Worm (Caenorhabditis elegans) whole organism, young adult: Measurements from ENCODE around the gene bmk-1.

Experiments used
- B0336.3 ChIP-seq: fragments of 200-800 bp; sonication (Bioruptor generic); IDR thresholded peaks from 2 replicates; pipeline ENCODE4 v1.3.6; 2022; ENCODE audit warnings: missing genetic modification characterization, missing compliant biosample characterization
- C06A6.2 ChIP-seq: fragments of 200-800 bp; sonication (Bioruptor generic); conservative IDR thresholded peaks from 2 replicates; pipeline ENCODE4 v1.3.6; 2022; ENCODE audit warnings: missing genetic modification characterization, missing compliant biosample characterization
- F22D6.2 ChIP-seq: sonication (generic microtip); optimal IDR thresholded peaks from 2 replicates; lab custom pipeline; 2016; ENCODE audit warnings: mild to moderate bottlenecking, missing genetic modification characterization, missing compliant biosample characterization
- F52B5.7 ChIP-seq: sonication (generic microtip); optimal IDR thresholded peaks from 2 replicates; lab custom pipeline; 2016; ENCODE audit warnings: mild to moderate bottlenecking, missing genetic modification characterization, missing compliant biosample characterization
- K12H6.12 ChIP-seq: fragments of 200-800 bp; sonication (Bioruptor generic); optimal IDR thresholded peaks from 2 replicates; lab custom pipeline; 2018; ENCODE audit warnings: mild to moderate bottlenecking, missing genetic modification characterization, missing compliant biosample characterization
- ama-1 ChIP-seq, 3 experiments: fragments of 150-350 bp in 1 of 3; sonication (generic microtip) in 2 of 3; optimal IDR thresholded peaks; 2 replicates each; lab custom pipeline; 2014 to 2018; ENCODE audit warnings: missing biosample characterization in 2 of 3, missing genetic modification characterization in 2 of 3, missing genetic modification reagents in 2 of 3
- aptf-2 ChIP-seq: fragments of 200-800 bp; sonication (Bioruptor generic); conservative IDR thresholded peaks from 2 replicates; pipeline ENCODE4 v1.3.6; 2022; ENCODE audit warnings: missing genetic modification reagents, missing genetic modification characterization, missing compliant biosample characterization
- attf-6 ChIP-seq: fragments of 200-800 bp; sonication (Bioruptor generic); IDR thresholded peaks from 2 replicates; pipeline ENCODE4 v1.3.6; 2022; ENCODE audit warnings: missing genetic modification reagents, missing genetic modification characterization, missing compliant biosample characterization
- bed-1 ChIP-seq: fragments of 200-800 bp; sonication (Bioruptor generic); IDR thresholded peaks from 2 replicates; pipeline ENCODE4 v1.3.6; 2022; ENCODE audit warnings: missing genetic modification reagents, missing genetic modification characterization, missing compliant biosample characterization
- ceh-100 ChIP-seq: fragments of 200-800 bp; sonication (Bioruptor generic); IDR thresholded peaks from 2 replicates; pipeline ENCODE4 v1.3.6; 2022; ENCODE audit warnings: missing genetic modification reagents, missing genetic modification characterization, missing compliant biosample characterization
- ceh-58 ChIP-seq: fragments of 200-800 bp; sonication (Bioruptor generic); IDR thresholded peaks from 2 replicates; pipeline ENCODE4 v1.3.6; 2022; ENCODE audit warnings: missing genetic modification characterization, missing compliant biosample characterization
- ceh-79 ChIP-seq: sonication (generic microtip); optimal IDR thresholded peaks from 2 replicates; lab custom pipeline; 2017; ENCODE audit warnings: mild to moderate bottlenecking, missing genetic modification characterization, missing compliant biosample characterization
- ceh-91 ChIP-seq: fragments of 200-800 bp; sonication (Bioruptor generic); IDR thresholded peaks from 2 replicates; pipeline ENCODE4 v1.3.6; 2022; ENCODE audit warnings: missing genetic modification reagents, missing genetic modification characterization, missing compliant biosample characterization
- dox-1 ChIP-seq: fragments of 200-800 bp; sonication (Bioruptor generic); IDR thresholded peaks from 2 replicates; pipeline ENCODE4 v1.3.6; 2022; ENCODE audit warnings: missing genetic modification reagents, missing genetic modification characterization, missing compliant biosample characterization
- efl-1 ChIP-seq: fragments of 150-350 bp; optimal IDR thresholded peaks from 2 replicates; lab custom pipeline; 2014; ENCODE audit warnings: missing biosample characterization, missing genetic modification reagents, missing genetic modification characterization
- egl-44 ChIP-seq: fragments of 200-800 bp; sonication (Bioruptor generic); IDR thresholded peaks from 2 replicates; pipeline ENCODE4 v1.3.6; 2022; ENCODE audit warnings: missing genetic modification reagents, missing genetic modification characterization, missing compliant biosample characterization
- egrh-3 ChIP-seq: fragments of 200-800 bp; sonication (Bioruptor generic); IDR thresholded peaks from 2 replicates; pipeline ENCODE4 v1.3.6; 2022; ENCODE audit warnings: missing genetic modification reagents, missing genetic modification characterization, missing compliant biosample characterization
- fkh-3 ChIP-seq: sonication (generic microtip); optimal IDR thresholded peaks from 2 replicates; lab custom pipeline; 2016; ENCODE audit warnings: mild to moderate bottlenecking, missing genetic modification characterization, missing compliant biosample characterization
- hmg-1.2 ChIP-seq: fragments of 200-800 bp; sonication (Bioruptor generic); IDR thresholded peaks from 2 replicates; pipeline ENCODE4 v1.3.6; 2022; ENCODE audit warnings: missing genetic modification reagents, missing genetic modification characterization, missing compliant biosample characterization
- hmg-20 ChIP-seq: fragments of 200-800 bp; sonication (Bioruptor generic); IDR thresholded peaks from 2 replicates; pipeline ENCODE4 v1.3.6; 2022; ENCODE audit warnings: missing genetic modification reagents, missing genetic modification characterization, missing compliant biosample characterization
- hrde-1 ChIP-seq: sonication (generic microtip); optimal IDR thresholded peaks from 2 replicates; lab custom pipeline; 2016; ENCODE audit warnings: missing genetic modification characterization, mild to moderate bottlenecking, missing compliant biosample characterization, moderate library complexity, missing genotype, missing genetic modification reagents, borderline replicate concordance
- madf-6 ChIP-seq: fragments of 200-800 bp; sonication (Bioruptor generic); IDR thresholded peaks from 2 replicates; pipeline ENCODE4 v1.3.6; 2022; ENCODE audit warnings: missing genetic modification reagents, missing genetic modification characterization, missing compliant biosample characterization
- madf-8 ChIP-seq: fragments of 200-800 bp; sonication (Bioruptor generic); conservative IDR thresholded peaks from 2 replicates; pipeline ENCODE4 v1.3.6; 2022; ENCODE audit warnings: missing genetic modification reagents, missing genetic modification characterization, missing compliant biosample characterization
- nhr-80 ChIP-seq: sonication (generic microtip); optimal IDR thresholded peaks from 2 replicates; lab custom pipeline; 2016; ENCODE audit warnings: missing genetic modification characterization, missing compliant biosample characterization
- rec-8 ChIP-seq, 2 experiments: sonication (generic microtip); optimal IDR thresholded peaks; 2 replicates each; lab custom pipeline; 2016; ENCODE audit warnings: mild to moderate bottlenecking in 2 of 2, missing genetic modification characterization in 2 of 2, missing genetic modification reagents in 2 of 2, missing genotype in 2 of 2, missing biosample characterization in 1 of 2, missing compliant biosample characterization in 1 of 2, moderate library complexity in 1 of 2
- sdz-38 ChIP-seq: sonication (generic microtip); optimal IDR thresholded peaks from 2 replicates; lab custom pipeline; 2016; ENCODE audit warnings: missing genotype, missing genetic modification characterization, missing compliant biosample characterization
- snpc-3.4 ChIP-seq: sonication (generic microtip); optimal IDR thresholded peaks from 2 replicates; lab custom pipeline; 2017; ENCODE audit warnings: missing genetic modification characterization, mild to moderate bottlenecking, missing compliant biosample characterization, antibody characterized with exemption, moderate library complexity, missing genotype, missing genetic modification reagents
- snpc-4 ChIP-seq, 5 experiments: fragments of 150-350 bp in 1 of 5; sonication (generic microtip) in 4 of 5; optimal IDR thresholded peaks; 2 replicates each; lab custom pipeline; 2014 to 2018; ENCODE audit warnings: missing genetic modification characterization in 5 of 5, missing biosample characterization in 3 of 5, antibody characterized with exemption in 2 of 5, mild to moderate bottlenecking in 2 of 5, missing compliant biosample characterization in 2 of 5, missing genotype in 2 of 5, moderate library complexity in 2 of 5, missing genetic modification reagents in 1 of 5
- tbp1 ChIP-seq: fragments of 200-800 bp; sonication (Bioruptor generic); optimal IDR thresholded peaks from 2 replicates; lab custom pipeline; 2018; ENCODE audit warnings: mild to moderate bottlenecking, missing genetic modification characterization, missing compliant biosample characterization
- tlf-1 ChIP-seq: fragments of 200-800 bp; sonication (Bioruptor generic); optimal IDR thresholded peaks from 2 replicates; lab custom pipeline; 2018; ENCODE audit warnings: mild to moderate bottlenecking, missing genetic modification characterization, missing compliant biosample characterization
- unc-130 ChIP-seq: sonication (generic microtip); optimal IDR thresholded peaks from 2 replicates; lab custom pipeline; 2016; ENCODE audit warnings: missing genetic modification reagents, missing genetic modification characterization, missing compliant biosample characterization
- unc-62 ChIP-seq: fragments of 150-350 bp; optimal IDR thresholded peaks from 2 replicates; lab custom pipeline; 2014; ENCODE audit warnings: missing biosample characterization, missing genetic modification reagents, missing genetic modification characterization
- xnd-1 ChIP-seq: sonication (generic microtip); optimal IDR thresholded peaks from 2 replicates; lab custom pipeline; 2016; ENCODE audit warnings: missing genotype, missing genetic modification reagents, missing genetic modification characterization, missing compliant biosample characterization
- zim-3 ChIP-seq: sonication (generic microtip); optimal IDR thresholded peaks from 2 replicates; lab custom pipeline; 2017; ENCODE audit warnings: mild to moderate bottlenecking, missing genetic modification characterization, moderate library complexity, missing compliant biosample characterization
- ztf-26 ChIP-seq: sonication (generic microtip); optimal IDR thresholded peaks from 2 replicates; lab custom pipeline; 2017; ENCODE audit warnings: missing genetic modification characterization, missing compliant biosample characterization

Gene bmk-1

DNA sequence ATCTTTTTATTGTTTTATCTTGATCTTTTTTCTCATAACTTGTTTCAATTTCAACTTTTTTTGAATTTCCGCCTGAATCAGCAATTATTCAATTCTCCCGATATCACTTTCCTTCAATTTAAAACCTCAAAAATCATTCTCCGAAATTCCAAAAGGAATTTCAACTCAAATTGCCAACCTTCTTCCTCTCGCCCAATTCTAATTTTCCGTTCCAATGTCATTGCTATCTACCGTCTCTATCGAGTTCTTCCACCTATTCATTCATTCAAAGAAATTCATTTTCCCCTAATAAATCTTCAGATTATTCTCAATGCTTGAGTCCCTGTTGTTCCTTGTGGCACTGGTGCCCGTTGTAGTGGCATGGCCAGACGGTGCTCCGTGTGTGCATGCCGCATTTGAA, 15.9 kb downstream of the bmk-1 start, which contains the start of gene F23B12.4:
Gene F23B12.4, plus strand, starts transcription at position 301 of the 400 bp plus-strand sequence.
- TF ChIP-seq F52B5.7, result no peak
- no peak for TF ChIP-seq B0336.3 (GFP tag; lab: Robert Waterston, UW)
- TF ChIP-seq snpc-3.4 (tag; lab: Kevin White, UChicago), result no peak
- no peak for TF ChIP-seq madf-8
- TF ChIP-seq, all 124 proteins: peak for 0

DNA sequence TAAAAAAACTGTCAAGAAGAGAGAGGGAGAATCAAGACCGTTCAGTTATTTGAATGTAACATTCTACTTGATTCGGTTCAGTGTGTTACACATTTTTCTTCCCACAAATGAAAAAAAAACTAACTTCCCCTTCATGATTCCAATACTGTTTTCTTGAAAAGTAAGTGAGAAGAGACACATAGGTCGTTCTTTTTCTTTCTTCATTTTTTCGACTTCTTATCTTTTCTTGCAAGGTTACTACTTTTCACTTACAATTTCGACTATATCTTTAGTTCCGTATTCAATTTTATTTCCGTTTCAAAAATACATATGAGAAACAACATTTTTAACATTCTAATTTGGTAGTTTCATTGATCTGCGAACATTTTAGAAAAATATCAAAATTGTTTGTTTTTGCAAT, 17.5 kb downstream of the bmk-1 start:
- TF ChIP-seq dox-1 (no peak), K12H6.12 (tag; lab: Kevin White, UChicago) (no peak), rec-8 (tag; optimal IDR thresholded peaks at IDR 0.05; lab: Kevin White, UChicago) (no peak), tbp1 (GFP tag; lab: Kevin White, UChicago) (no peak), egrh-3 (GFP tag; lab: Robert Waterston, UW) (no peak), unc-62 (GFP tag; lab: Kevin White, UChicago) (no peak), B0336.3 (GFP tag; lab: Robert Waterston, UW) (no peak), hmg-1.2 (GFP tag; lab: Robert Waterston, UW) (no peak), F22D6.2 (no peak), attf-6 (GFP tag; lab: Robert Waterston, UW) (no peak), hrde-1 (tag; lab: Kevin White, UChicago) (no peak), efl-1 (no peak), hmg-20 (GFP tag; lab: Robert Waterston, UW) (no peak)
- TF ChIP-seq, all 124 proteins: peak for 0

DNA sequence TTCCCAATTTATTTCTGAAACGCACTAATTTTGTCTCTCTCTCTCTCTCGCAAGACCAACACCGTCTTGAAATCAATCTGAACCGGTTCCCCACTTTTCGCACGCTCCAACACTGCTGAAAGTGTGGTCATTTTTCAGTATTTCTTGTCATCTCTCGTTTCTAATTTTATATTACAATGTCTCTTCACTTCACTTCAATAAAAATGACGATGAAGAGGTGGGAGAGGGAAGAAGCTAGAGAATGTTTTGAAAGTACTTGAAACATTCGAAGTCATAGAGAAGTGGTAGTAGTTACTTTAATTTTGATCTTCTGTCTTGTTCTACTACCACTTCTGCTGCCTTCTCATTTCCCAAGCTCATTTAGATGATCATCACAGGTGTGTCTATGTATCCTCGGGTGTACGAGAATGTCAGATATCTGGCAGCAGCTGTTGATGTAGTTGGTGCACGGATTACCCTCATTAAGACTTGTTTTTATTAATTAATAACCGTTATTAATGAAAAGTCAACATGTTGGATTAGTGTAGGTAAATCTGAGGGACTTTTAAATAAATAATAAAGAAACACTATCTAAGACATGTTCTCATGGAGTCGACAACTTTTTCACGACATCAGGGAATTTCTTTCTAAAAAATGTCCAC, 18.6 kb downstream of the bmk-1 start:
- TF ChIP-seq bed-1 (GFP tag; lab: Robert Waterston, UW), result no peak
- no peak for TF ChIP-seq ceh-79 (tag; lab: Kevin White, UChicago)
- no peak for TF ChIP-seq unc-130 (GFP tag; lab: Kevin White, UChicago)
- TF ChIP-seq ceh-58 (GFP tag; lab: Robert Waterston, UW), result no peak
- no peak for TF ChIP-seq ceh-91
- no peak for TF ChIP-seq ztf-26 (tag; lab: Kevin White, UChicago)
- TF ChIP-seq, all 124 proteins: peak for 0

DNA sequence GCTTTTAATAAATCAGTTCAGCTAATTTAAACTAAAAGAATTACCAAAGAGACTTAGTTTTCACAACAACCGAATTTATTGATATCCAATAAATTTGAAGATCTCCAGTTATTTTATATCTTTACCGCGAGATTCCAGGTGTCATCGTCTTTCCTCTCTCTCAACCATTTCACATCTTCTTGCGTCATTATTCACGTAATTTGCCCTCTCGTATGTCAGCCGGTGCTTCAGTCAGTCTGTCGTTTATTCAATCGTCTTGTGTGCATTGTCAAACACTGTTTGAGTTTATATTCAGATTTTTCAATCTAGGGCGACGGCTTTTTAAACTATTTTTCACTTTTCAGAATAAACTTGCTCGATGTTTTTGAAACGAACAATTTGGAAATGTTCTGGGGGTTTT, 19.4 kb downstream of the bmk-1 start:
- TF ChIP-seq egl-44 (GFP tag; lab: Robert Waterston, UW) (no peak), fkh-3 (no peak), tlf-1 (GFP tag; lab: Kevin White, UChicago) (no peak), ceh-100 (no peak), tbp1 (GFP tag; lab: Kevin White, UChicago) (no peak), zim-3 (tag; lab: Kevin White, UChicago) (no peak), ceh-91 (no peak)

DNA sequence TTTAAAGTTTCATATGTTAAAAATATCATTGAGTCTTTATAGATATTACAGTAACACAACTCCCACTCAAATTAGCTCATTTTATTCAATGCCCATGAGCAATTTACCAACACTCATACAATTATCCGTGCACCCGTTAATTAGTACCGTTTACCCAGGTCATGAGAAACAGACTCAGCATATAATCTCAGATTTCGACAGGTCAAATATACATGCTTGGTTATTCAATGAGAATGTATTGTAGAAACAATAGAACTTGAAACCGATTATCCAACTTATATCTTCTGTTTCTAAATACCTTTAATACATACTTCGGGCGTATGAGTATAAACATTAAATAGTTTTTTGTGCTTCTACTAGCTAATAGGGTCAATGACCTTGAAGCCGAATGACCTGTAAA, 20.6 kb downstream of the bmk-1 start:
- no peak for TF ChIP-seq unc-62 (GFP tag; lab: Kevin White, UChicago)
- TF ChIP-seq bed-1 (GFP tag; lab: Robert Waterston, UW), result no peak
- TF ChIP-seq snpc-4 (GFP tag; optimal IDR thresholded peaks at IDR 0.05; lab: Kevin White, UChicago), result no peak
- no peak for TF ChIP-seq snpc-4 (tag; optimal IDR thresholded peaks at IDR 0.05; lab: Kevin White, UChicago)
- no peak for TF ChIP-seq aptf-2 (GFP tag; lab: Robert Waterston, UW)
- no peak for TF ChIP-seq sdz-38 (tag; lab: Kevin White, UChicago)
- no peak for TF ChIP-seq nhr-80 (tag; lab: Kevin White, UChicago)
- TF ChIP-seq xnd-1 (tag; lab: Kevin White, UChicago), result no peak
- TF ChIP-seq C06A6.2, result no peak
- no peak for TF ChIP-seq rec-8 (tag; optimal IDR thresholded peaks at IDR 0.05; lab: Kevin White, UChicago)
- TF ChIP-seq tlf-1 (GFP tag; lab: Kevin White, UChicago), result no peak
- no peak for TF ChIP-seq madf-6
- no peak for TF ChIP-seq ama-1 (optimal IDR thresholded peaks at IDR 0.05; lab: Kevin White, UChicago)
- no peak for TF ChIP-seq ama-1 (GFP tag; optimal IDR thresholded peaks at IDR 0.05; lab: Kevin White, UChicago)
